Worm (Caenorhabditis elegans): ENCODE results near the gene str-207.

- TF ChIP-seq mes-2 (tag; optimal IDR thresholded peaks at IDR 0.05; ENCODE audit: poor library complexity, severe bottlenecking) (no peak), fkh-10 (GFP tag; optimal IDR thresholded peaks at IDR 0.05) (no peak), Y48G9A.11 (GFP tag; IDR thresholded peaks at IDR 0.05) (no peak), lin-29 (GFP tag; IDR thresholded peaks at IDR 0.05) (no peak)
These were observed 2.9 kb upstream of the str-207 start, which contains the start of gene str-209 for ce11 chrV:4948635-4949034.
